Worm (Caenorhabditis elegans): ENCODE measurements around the gene C54D10.13.

The C54D10.13 gene

ce11 chrV:12441420-12441819 is 9.3 kb upstream of the C54D10.13 start, which contains the start of gene pals-37:
pals-37 (minus strand) TSS chrV:12441520.
- TF ChIP-seq aly-1 (tag; optimal IDR thresholded peaks at IDR 0.05) (no peak), B0310.2 (tag; optimal IDR thresholded peaks at IDR 0.05) (no peak), ceh-36 (tag; optimal IDR thresholded peaks at IDR 0.05) (no peak), tra-4 (tag; optimal IDR thresholded peaks at IDR 0.05) (no peak), hmg-4 (GFP tag; optimal IDR thresholded peaks at IDR 0.05) (no peak), F13C5.2 (tag; optimal IDR thresholded peaks at IDR 0.05) (no peak), ama-1 (optimal IDR thresholded peaks at IDR 0.05) (no peak), ets-7 (tag; optimal IDR thresholded peaks at IDR 0.05) (no peak), ceh-13 (GFP tag; optimal IDR thresholded peaks at IDR 0.05) (no peak), hnd-1 (tag; optimal IDR thresholded peaks at IDR 0.05) (no peak), hmbx-1 (tag; optimal IDR thresholded peaks at IDR 0.05) (no peak), pes-1 (GFP tag; IDR thresholded peaks at IDR 0.05) (no peak), tbx-11 (GFP tag; IDR thresholded peaks at IDR 0.05) (no peak), scrt-1 (GFP tag; IDR thresholded peaks at IDR 0.05) (no peak), tbx-37 (GFP tag; conservative IDR thresholded peaks at IDR 0.05) (no peak), flt-1 (GFP tag; IDR thresholded peaks at IDR 0.05) (no peak), sea-1 (GFP tag; conservative IDR thresholded peaks at IDR 0.05) (no peak)

- no peak for TF ChIP-seq ets-7 (tag; optimal IDR thresholded peaks at IDR 0.05)
- no peak for TF ChIP-seq tra-4 (tag; optimal IDR thresholded peaks at IDR 0.05)
- TF ChIP-seq ceh-36 (tag; optimal IDR thresholded peaks at IDR 0.05), result no peak
- no peak for TF ChIP-seq aly-1 (tag; optimal IDR thresholded peaks at IDR 0.05)
- no peak for TF ChIP-seq flt-1 (GFP tag; IDR thresholded peaks at IDR 0.05)
- no peak for TF ChIP-seq F13C5.2 (tag; optimal IDR thresholded peaks at IDR 0.05)
- TF ChIP-seq ceh-13 (GFP tag; optimal IDR thresholded peaks at IDR 0.05), result no peak
- no peak for TF ChIP-seq B0310.2 (tag; optimal IDR thresholded peaks at IDR 0.05)
- TF ChIP-seq tbx-11 (GFP tag; IDR thresholded peaks at IDR 0.05), result no peak
- no peak for TF ChIP-seq hmg-4 (GFP tag; optimal IDR thresholded peaks at IDR 0.05)
- TF ChIP-seq pes-1 (GFP tag; IDR thresholded peaks at IDR 0.05), result no peak
- no peak for TF ChIP-seq ama-1 (optimal IDR thresholded peaks at IDR 0.05)
- no peak for TF ChIP-seq sea-1 (GFP tag; conservative IDR thresholded peaks at IDR 0.05)
- TF ChIP-seq scrt-1 (GFP tag; IDR thresholded peaks at IDR 0.05), result no peak
- TF ChIP-seq hmbx-1 (tag; optimal IDR thresholded peaks at IDR 0.05), result no peak
- TF ChIP-seq hnd-1 (tag; optimal IDR thresholded peaks at IDR 0.05), result no peak
- no peak for TF ChIP-seq tbx-37 (GFP tag; conservative IDR thresholded peaks at IDR 0.05)
These were observed 1.6 kb upstream of the C54D10.13 start, which contains the start of gene srh-25 for ce11 chrV:12433717-12434116. srh-25 (minus strand) TSS chrV:12433817.

ce11 chrV:12433105-12433504 is 1.0 kb upstream of the C54D10.13 start:
- TF ChIP-seq aly-1 (tag; optimal IDR thresholded peaks at IDR 0.05), result no peak
- no peak for TF ChIP-seq ama-1 (optimal IDR thresholded peaks at IDR 0.05)
- no peak for TF ChIP-seq B0310.2 (tag; optimal IDR thresholded peaks at IDR 0.05)
- no peak for TF ChIP-seq pes-1 (GFP tag; IDR thresholded peaks at IDR 0.05)
- TF ChIP-seq sea-1 (GFP tag; conservative IDR thresholded peaks at IDR 0.05), result no peak
- no peak for TF ChIP-seq flt-1 (GFP tag; IDR thresholded peaks at IDR 0.05)
- TF ChIP-seq ceh-36 (tag; optimal IDR thresholded peaks at IDR 0.05), result no peak
- TF ChIP-seq ceh-13 (GFP tag; optimal IDR thresholded peaks at IDR 0.05), result no peak
- no peak for TF ChIP-seq hmg-4 (GFP tag; optimal IDR thresholded peaks at IDR 0.05)

ce11 chrV:12429039-12429438 is 3.0 kb downstream of the C54D10.13 start, which contains the start of gene C54D10.5:
C54D10.5 (plus strand) TSS chrV:12429339.
- TF ChIP-seq hnd-1 (tag; optimal IDR thresholded peaks at IDR 0.05), result no peak

- TF ChIP-seq ceh-36 (tag; optimal IDR thresholded peaks at IDR 0.05) (no peak), tbx-11 (GFP tag; IDR thresholded peaks at IDR 0.05) (no peak), flt-1 (GFP tag; IDR thresholded peaks at IDR 0.05) (no peak), ceh-13 (GFP tag; optimal IDR thresholded peaks at IDR 0.05) (no peak), scrt-1 (GFP tag; IDR thresholded peaks at IDR 0.05) (no peak), hnd-1 (tag; optimal IDR thresholded peaks at IDR 0.05) (no peak), ets-7 (tag; optimal IDR thresholded peaks at IDR 0.05) (no peak), hmg-4 (GFP tag; optimal IDR thresholded peaks at IDR 0.05) (no peak), pes-1 (GFP tag; IDR thresholded peaks at IDR 0.05) (no peak), sea-1 (GFP tag; conservative IDR thresholded peaks at IDR 0.05) (no peak), F13C5.2 (tag; optimal IDR thresholded peaks at IDR 0.05) (no peak), ama-1 (optimal IDR thresholded peaks at IDR 0.05) (no peak), B0310.2 (tag; optimal IDR thresholded peaks at IDR 0.05) (no peak), tra-4 (tag; optimal IDR thresholded peaks at IDR 0.05) (no peak), hmbx-1 (tag; optimal IDR thresholded peaks at IDR 0.05) (no peak), tbx-37 (GFP tag; conservative IDR thresholded peaks at IDR 0.05) (no peak), aly-1 (tag; optimal IDR thresholded peaks at IDR 0.05) (no peak)
These were observed 4.3 kb downstream of the C54D10.13 start for ce11 chrV:12427826-12428225.

- TF ChIP-seq F13C5.2 (tag; optimal IDR thresholded peaks at IDR 0.05), result no peak
- TF ChIP-seq pes-1 (GFP tag; IDR thresholded peaks at IDR 0.05), result no peak
- TF ChIP-seq hmbx-1 (tag; optimal IDR thresholded peaks at IDR 0.05), result no peak
- no peak for TF ChIP-seq aly-1 (tag; optimal IDR thresholded peaks at IDR 0.05)
- no peak for TF ChIP-seq tbx-37 (GFP tag; conservative IDR thresholded peaks at IDR 0.05)
- no peak for TF ChIP-seq hmg-4 (GFP tag; optimal IDR thresholded peaks at IDR 0.05)
- TF ChIP-seq ama-1 (optimal IDR thresholded peaks at IDR 0.05), result no peak
- TF ChIP-seq scrt-1 (GFP tag; IDR thresholded peaks at IDR 0.05), result no peak
- TF ChIP-seq flt-1 (GFP tag; IDR thresholded peaks at IDR 0.05), result no peak
- TF ChIP-seq hnd-1 (tag; optimal IDR thresholded peaks at IDR 0.05), result no peak
- TF ChIP-seq ceh-36 (tag; optimal IDR thresholded peaks at IDR 0.05), result no peak
- no peak for TF ChIP-seq ceh-13 (GFP tag; optimal IDR thresholded peaks at IDR 0.05)
- TF ChIP-seq tbx-11 (GFP tag; IDR thresholded peaks at IDR 0.05), result no peak
- TF ChIP-seq ets-7 (tag; optimal IDR thresholded peaks at IDR 0.05), result no peak
- TF ChIP-seq sea-1 (GFP tag; conservative IDR thresholded peaks at IDR 0.05), result no peak
- TF ChIP-seq B0310.2 (tag; optimal IDR thresholded peaks at IDR 0.05), result no peak
- no peak for TF ChIP-seq tra-4 (tag; optimal IDR thresholded peaks at IDR 0.05)
These were observed 10.7 kb downstream of the C54D10.13 start for ce11 chrV:12421360-12421759.

ce11 chrV:12420843-12421242 is 11.2 kb downstream of the C54D10.13 start, which contains the start of gene C54D10.4:
C54D10.4 (minus strand) TSS chrV:12420943.
- TF ChIP-seq ama-1 (optimal IDR thresholded peaks at IDR 0.05) (no peak), ceh-13 (GFP tag; optimal IDR thresholded peaks at IDR 0.05) (no peak), B0310.2 (tag; optimal IDR thresholded peaks at IDR 0.05) (no peak), ceh-36 (tag; optimal IDR thresholded peaks at IDR 0.05) (no peak), ets-7 (tag; optimal IDR thresholded peaks at IDR 0.05) (no peak), sea-1 (GFP tag; conservative IDR thresholded peaks at IDR 0.05) (no peak), F13C5.2 (tag; optimal IDR thresholded peaks at IDR 0.05) (no peak), hmg-4 (GFP tag; optimal IDR thresholded peaks at IDR 0.05) (no peak), tbx-37 (GFP tag; conservative IDR thresholded peaks at IDR 0.05) (no peak), pes-1 (GFP tag; IDR thresholded peaks at IDR 0.05) (no peak), flt-1 (GFP tag; IDR thresholded peaks at IDR 0.05) (no peak)

All from whole organism, early embryonic.